Fruit fly (Drosophila melanogaster): Measurements from ENCODE around the gene twy.

twy gene

dm6 chr3L:11821723-11822445 lies 28.8 kb upstream of the twy start, which contains the start of the genes CG11597 and CG5946 (continued):
- TF ChIP-seq CG4328 (GFP tag; optimal IDR thresholded peaks at IDR 0.05) (no peak), E2f1 (GFP tag; IDR thresholded peaks at IDR 0.05) (no peak), NFAT (GFP tag; IDR thresholded peaks at IDR 0.05) (peak; percentile 35; the same call in 1 of the 2 replicates), CG10959 (GFP tag; IDR thresholded peaks at IDR 0.05) (no peak), Opbp (GFP tag; IDR thresholded peaks at IDR 0.05; ENCODE audit: partially characterized antibody) (peak; percentile 21; the same call in 1 of the 3 replicates), Ets97D (GFP tag; optimal IDR thresholded peaks at IDR 0.05) (peak; percentile 30), CG15073 (GFP tag; optimal IDR thresholded peaks at IDR 0.05) (no peak), CG8944 (GFP tag; optimal IDR thresholded peaks at IDR 0.05) (no peak), mam (GFP tag; optimal IDR thresholded peaks at IDR 0.05) (peak; percentile 27), CG6765 (GFP tag; optimal IDR thresholded peaks at IDR 0.05) (no peak), p53 (GFP tag; optimal IDR thresholded peaks at IDR 0.05) (no peak), HLHmδ (GFP tag; optimal IDR thresholded peaks at IDR 0.05) (no peak), vnd (GFP tag; IDR thresholded peaks at IDR 0.05; ENCODE audit: partially characterized antibody) (no peak; the same call in 2 of the 3 replicates), HLH4C (GFP tag; IDR thresholded peaks at IDR 0.05; ENCODE audit: partially characterized antibody) (no peak), CG14050 (GFP tag; IDR thresholded peaks at IDR 0.05) (no peak), yki (optimal IDR thresholded peaks at IDR 0.05) (peak; percentile 19), MESR4 (GFP tag; optimal IDR thresholded peaks at IDR 0.05) (peak; percentile 10), trem (tag; optimal IDR thresholded peaks at IDR 0.05) (peak; percentile 98), CG16863 (GFP tag; optimal IDR thresholded peaks at IDR 0.05) (no peak), CG7928 (GFP tag; optimal IDR thresholded peaks at IDR 0.05) (peak; percentile 87), ci (GFP tag; IDR thresholded peaks at IDR 0.05) (peak; percentile 6; the same call in 1 of the 3 replicates), stwl (tag; optimal IDR thresholded peaks at IDR 0.05) (no peak), CG4617 (GFP tag; optimal IDR thresholded peaks at IDR 0.05; ENCODE audit: borderline replicate concordance) (peak; percentile 11), Dll (GFP tag; IDR thresholded peaks at IDR 0.05; ENCODE audit: partially characterized antibody) (peak; percentile 65; the same call in 3 of the 4 replicates), BtbVII (GFP tag; optimal IDR thresholded peaks at IDR 0.05) (no peak), gcm (GFP tag; optimal IDR thresholded peaks at IDR 0.05) (peak; percentile 1), Rfx (GFP tag; IDR thresholded peaks at IDR 0.05) (0 out of 2 replicates have a peak, but pooled peaks have one; percentile 6), CG16813 (GFP tag; IDR thresholded peaks at IDR 0.05; ENCODE audit: partially characterized antibody) (peak; percentile 19; the same call in 1 of the 3 replicates), CG3163 (GFP tag; optimal IDR thresholded peaks at IDR 0.05) (peak; percentile 68), Oli (tag; optimal IDR thresholded peaks at IDR 0.05) (no peak), fd102C (GFP tag; optimal IDR thresholded peaks at IDR 0.05) (no peak), Gug (GFP tag; IDR thresholded peaks at IDR 0.05) (peak; percentile 22; the same call in 1 of the 4 replicates), Jarid2 (GFP tag; optimal IDR thresholded peaks at IDR 0.05) (peak; percentile 35), gsb (GFP tag; IDR thresholded peaks at IDR 0.05) (no peak), Sry-δ (GFP tag; optimal IDR thresholded peaks at IDR 0.05) (peak; percentile 41), unpg (GFP tag; optimal IDR thresholded peaks at IDR 0.05) (no peak), Deaf1 (tag; optimal IDR thresholded peaks at IDR 0.05) (peak; percentile 47), CG4820 (GFP tag; optimal IDR thresholded peaks at IDR 0.05) (no peak), lola (GFP tag; optimal IDR thresholded peaks at IDR 0.05) (no peak), CG8765 (GFP tag; IDR thresholded peaks at IDR 0.05) (no peak), CG6683 (GFP tag; optimal IDR thresholded peaks at IDR 0.05) (no peak), chm (GFP tag; IDR thresholded peaks at IDR 0.05) (0 out of 2 replicates have a peak, but pooled peaks have one; percentile 38), Aef1 (GFP tag; IDR thresholded peaks at IDR 0.05) (peak; percentile 24; the same call in 1 of the 3 replicates), Dref (GFP tag; IDR thresholded peaks at IDR 0.05) (peak; percentile 51), fu2 (GFP tag; optimal IDR thresholded peaks at IDR 0.05) (no peak), al (GFP tag; IDR thresholded peaks at IDR 0.05) (no peak), CG12104 (GFP tag; optimal IDR thresholded peaks at IDR 0.05) (no peak), wek (GFP tag; optimal IDR thresholded peaks at IDR 0.05) (peak; percentile 27), Pdp1 (GFP tag; optimal IDR thresholded peaks at IDR 0.05) (peak in 1 of 2 experiments; percentile 97)
